Worm (Caenorhabditis elegans) whole organism, early embryonic: ENCODE measurements around the gene B0280.11.

ENCODE experiments used
- B0310.2 ChIP-seq: sonication (generic microtip); optimal IDR thresholded peaks from 2 replicates; lab custom pipeline; 2016; ENCODE audit warnings: mild to moderate bottlenecking, missing genetic modification characterization, missing compliant biosample characterization
- pes-1 ChIP-seq: fragments of 200-800 bp; sonication (Bioruptor generic); IDR thresholded peaks from 2 replicates; pipeline ENCODE4 v1.3.6; 2022; ENCODE audit warnings: missing genetic modification reagents, missing genetic modification characterization, missing compliant biosample characterization
- sea-1 ChIP-seq: fragments of 200-800 bp; sonication (Bioruptor generic); conservative IDR thresholded peaks from 2 replicates; pipeline ENCODE4 v1.3.6; 2022; ENCODE audit warnings: missing genetic modification characterization, missing compliant biosample characterization
- tbx-37 ChIP-seq: fragments of 200-800 bp; sonication (Bioruptor generic); conservative IDR thresholded peaks from 2 replicates; pipeline ENCODE4 v1.3.6; 2022; ENCODE audit warnings: missing genetic modification reagents, missing genetic modification characterization, missing compliant biosample characterization

DNA sequence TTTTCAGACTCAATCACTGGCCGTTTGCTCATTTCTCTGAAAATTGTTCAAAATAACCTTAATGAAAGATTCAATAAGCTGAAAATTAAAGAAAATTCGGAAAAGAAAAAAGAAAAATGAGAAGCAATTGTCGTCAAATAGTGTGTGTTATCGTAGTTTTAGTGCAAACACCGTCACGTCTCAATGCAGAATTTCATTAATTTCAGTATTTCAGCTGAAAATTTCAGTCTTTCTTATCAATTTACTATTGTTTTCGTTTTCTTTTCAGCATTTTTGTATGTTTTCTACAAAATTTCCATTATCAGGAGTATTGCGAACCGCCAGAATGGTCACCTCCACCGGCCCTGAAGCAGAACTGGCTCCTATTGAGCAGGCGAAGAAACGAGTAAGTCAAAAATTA, 15.2 kb downstream of the B0280.11 start, which contains the start of the genes B0280.9 and rpia-1:
- TF ChIP-seq B0310.2 (tag; lab: Kevin White, UChicago) (no peak), pes-1 (no peak), sea-1 (GFP tag; lab: Robert Waterston, UW) (no peak), tbx-37 (GFP tag; lab: Robert Waterston, UW) (no peak)
